Worm (Caenorhabditis elegans): ENCODE data around the gene nhr-47.

Gene nhr-47

DNA sequence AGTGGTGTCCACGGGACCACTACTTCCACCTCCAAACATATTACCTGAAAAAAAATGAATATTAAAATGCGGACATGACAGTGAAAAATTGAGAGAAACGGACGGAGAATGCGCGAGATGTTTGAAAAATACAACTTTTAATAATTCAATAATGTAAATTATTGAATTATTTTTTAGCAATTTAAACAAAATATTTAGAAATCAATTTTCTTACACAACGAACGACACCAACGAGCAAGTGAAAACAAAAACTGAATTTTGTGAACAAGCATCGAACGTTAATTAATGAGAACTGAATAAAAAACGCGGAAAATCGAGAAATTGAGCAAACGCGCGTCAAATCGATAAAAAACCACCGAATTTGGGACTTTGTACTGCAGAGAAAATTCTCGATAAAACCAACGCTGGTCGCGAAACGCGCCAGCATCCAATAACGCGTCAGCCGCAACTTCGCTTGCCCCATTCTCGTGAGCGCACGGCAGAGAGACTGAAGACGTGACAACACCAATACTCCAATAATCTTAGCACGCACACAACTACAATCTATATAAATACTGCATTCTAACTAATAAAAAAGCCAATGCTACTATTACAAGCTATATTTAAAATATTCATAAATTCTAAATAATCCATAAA, at the start of gene nhr-47, which contains the start of gene dnj-19 (continued):
- peak; percentile 30 for TF ChIP-seq nhr-27 (tag; optimal IDR thresholded peaks at IDR 0.05)
- TF ChIP-seq unc-130 (GFP tag; optimal IDR thresholded peaks at IDR 0.05): peak; percentile 59
- TF ChIP-seq attf-5 (GFP tag; optimal IDR thresholded peaks at IDR 0.05): peak; percentile 89
- TF ChIP-seq madf-8 (GFP tag; conservative IDR thresholded peaks at IDR 0.05): peak; percentile 75
- TF ChIP-seq sptf-2 (GFP tag; optimal IDR thresholded peaks at IDR 0.05): no peak
- peak; percentile 36 for TF ChIP-seq him-1 (tag; optimal IDR thresholded peaks at IDR 0.05)
- TF ChIP-seq efl-1 (GFP tag; optimal IDR thresholded peaks at IDR 0.05): peak; percentile 41
- peak; percentile 73 for TF ChIP-seq K12H6.12 (tag; optimal IDR thresholded peaks at IDR 0.05)
- peak; percentile 95 for TF ChIP-seq B0336.3 (GFP tag; IDR thresholded peaks at IDR 0.05)
- peak; percentile 89 for TF ChIP-seq egl-44 (GFP tag; IDR thresholded peaks at IDR 0.05)
- peak; percentile 62 for TF ChIP-seq F22D6.2 (tag; optimal IDR thresholded peaks at IDR 0.05)
- TF ChIP-seq atf-7 (tag; optimal IDR thresholded peaks at IDR 0.05): peak; percentile 87
- no peak for TF ChIP-seq nhr-120 (GFP tag; IDR thresholded peaks at IDR 0.05)
- TF ChIP-seq F55B11.4 (tag; optimal IDR thresholded peaks at IDR 0.05; ENCODE audit: borderline replicate concordance, insufficient read depth): no peak
- peak; percentile 74 for TF ChIP-seq hmg-1.2 (GFP tag; IDR thresholded peaks at IDR 0.05)
- 0 out of 2 replicates have a peak, but pooled peaks have one; percentile 41 for TF ChIP-seq B0019.2 (GFP tag; conservative IDR thresholded peaks at IDR 0.05)
- no peak for TF ChIP-seq F52B5.7 (tag; optimal IDR thresholded peaks at IDR 0.05)
- TF ChIP-seq madf-3 (GFP tag; IDR thresholded peaks at IDR 0.05): peak; percentile 91
- TF ChIP-seq zim-3 (tag; optimal IDR thresholded peaks at IDR 0.05): peak; percentile 42
- peak; percentile 58 for TF ChIP-seq F49E8.2 (tag; optimal IDR thresholded peaks at IDR 0.05; ENCODE audit: insufficient read depth)
- 0 out of 2 replicates have a peak, but pooled peaks have one; percentile 21 for TF ChIP-seq let-526 (GFP tag; IDR thresholded peaks at IDR 0.05)
- peak; percentile 95 for TF ChIP-seq dox-1 (GFP tag; IDR thresholded peaks at IDR 0.05)
- TF ChIP-seq attf-6 (GFP tag; IDR thresholded peaks at IDR 0.05): peak; percentile 71
- TF ChIP-seq Y56A3A.18 (GFP tag; IDR thresholded peaks at IDR 0.05): peak; percentile 96
- 0 out of 2 replicates have a peak, but pooled peaks have one; percentile 67 for TF ChIP-seq F39B2.1 (GFP tag; IDR thresholded peaks at IDR 0.05)
- TF ChIP-seq chd-7 (tag; optimal IDR thresholded peaks at IDR 0.05): peak; percentile 83
- peak; percentile 91 for TF ChIP-seq repo-1 (tag; optimal IDR thresholded peaks at IDR 0.05)
- TF ChIP-seq tbp1 (GFP tag; optimal IDR thresholded peaks at IDR 0.05): peak; percentile 73
- no peak for TF ChIP-seq snpc-1.3 (tag; optimal IDR thresholded peaks at IDR 0.05; ENCODE audit: insufficient read depth)
- TF ChIP-seq hmg-20 (GFP tag; IDR thresholded peaks at IDR 0.05): peak; percentile 88
- TF ChIP-seq lin-54 (GFP tag; optimal IDR thresholded peaks at IDR 0.05): peak; percentile 91
- TF ChIP-seq let-607 (tag; optimal IDR thresholded peaks at IDR 0.05): peak; percentile 23 to 86
- peak; percentile 63 for TF ChIP-seq dpl-1 (GFP tag; optimal IDR thresholded peaks at IDR 0.05)
- TF ChIP-seq ztf-18 (tag; optimal IDR thresholded peaks at IDR 0.05): peak; percentile 99
- peak; percentile 1 for TF ChIP-seq rpc-1 (optimal IDR thresholded peaks at IDR 0.05)
- TF ChIP-seq rpc-1 (tag; optimal IDR thresholded peaks at IDR 0.05): no peak
- peak; percentile 78 for TF ChIP-seq attf-3 (GFP tag; conservative IDR thresholded peaks at IDR 0.05)
- no peak for TF ChIP-seq unc-62 (GFP tag; optimal IDR thresholded peaks at IDR 0.05)
- peak; percentile 82 for TF ChIP-seq xnd-1 (tag; optimal IDR thresholded peaks at IDR 0.05)
- TF ChIP-seq nfyb-1 (GFP tag; IDR thresholded peaks at IDR 0.05): peak; percentile 95
- TF ChIP-seq lin-26 (GFP tag; IDR thresholded peaks at IDR 0.05): peak; percentile 49; the same call in 1 of the 2 replicates
- TF ChIP-seq nhr-90 (tag; optimal IDR thresholded peaks at IDR 0.05): no peak
- TF ChIP-seq ceh-40 (GFP tag; IDR thresholded peaks at IDR 0.05): no peak
- TF ChIP-seq rcor-1 (GFP tag; IDR thresholded peaks at IDR 0.05): peak; percentile 91
- TF ChIP-seq tlf-1 (GFP tag; optimal IDR thresholded peaks at IDR 0.05): peak; percentile 85
- peak; percentile 94 for TF ChIP-seq mcd-1 (GFP tag; IDR thresholded peaks at IDR 0.05)
- peak; percentile 76; the same call in 1 of the 2 replicates for TF ChIP-seq ztf-6 (GFP tag; IDR thresholded peaks at IDR 0.05)
- TF ChIP-seq Y67H2A.10 (GFP tag; conservative IDR thresholded peaks at IDR 0.05): peak; percentile 70
